Worm (Caenorhabditis elegans) whole organism, L4 larva: ENCODE measurements around the gene T21B10.3.

Experiments
- egl-43 ChIP-seq: fragments of 200-800 bp; sonication (Bioruptor generic); IDR thresholded peaks from 2 replicates; pipeline ENCODE4 v1.3.6; 2022; ENCODE audit warnings: missing genetic modification reagents, missing genetic modification characterization, missing compliant biosample characterization
- hif-1 ChIP-seq, 2 experiments: sonication (generic microtip); optimal IDR thresholded peaks; 2 replicates each; lab custom pipeline; 2016 to 2017; ENCODE audit warnings: missing compliant biosample characterization in 2 of 2, missing genetic modification characterization in 2 of 2, missing genetic modification reagents in 2 of 2, missing genotype in 2 of 2, mild to moderate bottlenecking in 1 of 2
- lin-13 ChIP-seq: fragments of 150-350 bp; optimal IDR thresholded peaks from 2 replicates; lab custom pipeline; 2014; ENCODE audit warnings: missing biosample characterization, missing genetic modification reagents, missing genetic modification characterization
- lin-29 ChIP-seq: fragments of 200-800 bp; sonication (Bioruptor generic); IDR thresholded peaks from 2 replicates; pipeline ENCODE4 v1.3.6; 2022; ENCODE audit warnings: missing genetic modification reagents, missing genetic modification characterization, missing compliant biosample characterization
- nhr-25 ChIP-seq: sonication (generic microtip); optimal IDR thresholded peaks from 2 replicates; lab custom pipeline; 2017; ENCODE audit warnings: missing genetic modification characterization, mild to moderate bottlenecking, missing compliant biosample characterization, antibody characterized with exemption, moderate library complexity, borderline replicate concordance; ENCODE audit not compliant: insufficient read depth
- nhr-6 ChIP-seq: fragments of 150-350 bp; optimal IDR thresholded peaks from 2 replicates; lab custom pipeline; 2014; ENCODE audit warnings: missing biosample characterization, missing genetic modification characterization
- nhr-76 ChIP-seq: fragments of 150-350 bp; optimal IDR thresholded peaks from 2 replicates; lab custom pipeline; 2014; ENCODE audit warnings: missing biosample characterization, missing genetic modification characterization
- unc-130 ChIP-seq: sonication (generic microtip); optimal IDR thresholded peaks from 2 replicates; lab custom pipeline; 2016; ENCODE audit warnings: missing genetic modification reagents, missing genetic modification characterization, missing compliant biosample characterization

- TF ChIP-seq nhr-25 (no peak), egl-43 (no peak), nhr-76 (tag; lab: Kevin White, UChicago) (no peak), lin-29 (GFP tag; lab: Robert Waterston, UW) (no peak), nhr-6 (tag; lab: Kevin White, UChicago) (no peak), unc-130 (GFP tag; lab: Kevin White, UChicago) (no peak), hif-1 (tag; optimal IDR thresholded peaks at IDR 0.05; lab: Kevin White, UChicago) (no peak), lin-13 (GFP tag; lab: Kevin White, UChicago) (no peak)
Measured at ce11 chrII:8890017-8890416, 44.2 kb upstream of the T21B10.3 start.
